Fruit fly (Drosophila melanogaster) whole organism, embryonic: ENCODE data around the gene CG32354.
A peak's percentile ranks its signal among the peaks of the same experiment; 100 is the strongest.

Source experiments
- Atf-2 ChIP-seq: fragments of 200-800 bp; sonication (Bioruptor generic); optimal IDR thresholded peaks from 2 replicates; lab custom pipeline; 2016; ENCODE audit warnings: missing biosample characterization, missing genetic modification characterization
- Bdp1 ChIP-seq: fragments of 200-800 bp; sonication (Bioruptor generic); optimal IDR thresholded peaks from 3 replicates; lab custom pipeline; 2016; ENCODE audit warnings: missing biosample characterization, missing genetic modification characterization
- BtbVII ChIP-seq: fragments of 200-800 bp; sonication (Bioruptor generic); optimal IDR thresholded peaks from 3 replicates; lab custom pipeline; 2017; ENCODE audit warnings: missing biosample characterization, mild to moderate bottlenecking, missing genetic modification characterization
- CG10431 ChIP-seq: fragments of 200-800 bp; sonication (Bioruptor generic); optimal IDR thresholded peaks from 3 replicates; lab custom pipeline; 2018; ENCODE audit warnings: missing biosample characterization, mild to moderate bottlenecking, missing genetic modification characterization
- CG10979 ChIP-seq: fragments of 200-800 bp; sonication (Bioruptor generic); optimal IDR thresholded peaks from 2 replicates; lab custom pipeline; 2018; ENCODE audit warnings: missing biosample characterization, mild to moderate bottlenecking, missing genetic modification characterization, moderate library complexity
- CG12104 ChIP-seq: fragments of 200-800 bp; sonication (Bioruptor generic); optimal IDR thresholded peaks from 3 replicates; lab custom pipeline; 2016; ENCODE audit warnings: missing biosample characterization, missing genetic modification characterization
- CG12744 ChIP-seq: fragments of 200-800 bp; sonication (Bioruptor generic); optimal IDR thresholded peaks from 2 replicates; lab custom pipeline; 2016; ENCODE audit warnings: missing biosample characterization, missing genetic modification characterization
- CG14965 ChIP-seq: fragments of 200-800 bp; sonication (Bioruptor generic); optimal IDR thresholded peaks from 2 replicates; lab custom pipeline; 2016; ENCODE audit warnings: missing biosample characterization, missing genetic modification characterization, borderline replicate concordance
- CG15696 ChIP-seq: fragments of 200-800 bp; sonication (Bioruptor generic); optimal IDR thresholded peaks from 2 replicates; lab custom pipeline; 2019; ENCODE audit warnings: missing biosample characterization, mild to moderate bottlenecking, missing genetic modification characterization, moderate library complexity
- CG1647 ChIP-seq: fragments of 200-800 bp; sonication (Bioruptor generic); optimal IDR thresholded peaks from 3 replicates; lab custom pipeline; 2016; ENCODE audit warnings: missing biosample characterization, missing genetic modification characterization
- CG17361 ChIP-seq: fragments of 200-800 bp; sonication (Bioruptor generic); IDR thresholded peaks from 3 replicates; pipeline ENCODE4 v1.3.6; 2022; ENCODE audit warnings: missing biosample characterization, missing genetic modification characterization
- CG17385 ChIP-seq: fragments of 200-800 bp; sonication (Bioruptor generic); optimal IDR thresholded peaks from 3 replicates; lab custom pipeline; 2018; ENCODE audit warnings: missing biosample characterization, mild to moderate bottlenecking, missing genetic modification characterization
- CG30020 ChIP-seq: fragments of 200-800 bp; optimal IDR thresholded peaks from 2 replicates; lab custom pipeline; 2019; ENCODE audit warnings: missing biosample characterization, mild to moderate bottlenecking, missing genetic modification characterization, moderate library complexity
- CG32532 ChIP-seq: fragments of 200-800 bp; sonication (Bioruptor generic); IDR thresholded peaks from 2 replicates; pipeline ENCODE4 v1.3.6; 2022; ENCODE audit warnings: missing biosample characterization, missing genetic modification characterization
- CG6175 ChIP-seq: fragments of 200-800 bp; sonication (Bioruptor generic); IDR thresholded peaks from 3 replicates; pipeline ENCODE4 v1.3.6; 2022; ENCODE audit warnings: missing biosample characterization, missing genetic modification characterization
- CG6765 ChIP-seq: fragments of 200-800 bp; sonication (Bioruptor generic); optimal IDR thresholded peaks from 3 replicates; lab custom pipeline; 2017; ENCODE audit warnings: missing biosample characterization, mild to moderate bottlenecking, missing genetic modification characterization
- CoRest ChIP-seq: fragments of 200-800 bp; sonication (Bioruptor generic); optimal IDR thresholded peaks from 3 replicates; lab custom pipeline; 2018; ENCODE audit warnings: missing biosample characterization, mild to moderate bottlenecking, missing genetic modification characterization, moderate library complexity
- ERR ChIP-seq: fragments of 200-800 bp; sonication (Bioruptor generic); optimal IDR thresholded peaks from 2 replicates; lab custom pipeline; 2016; ENCODE audit warnings: missing biosample characterization, missing genetic modification characterization
- Eip74EF ChIP-seq, 2 experiments: fragments of 200-800 bp in 1 of 2; fragments of >200 bp in 1 of 2; sonication (Bioruptor generic) in 1 of 2; optimal IDR thresholded peaks; 2 replicates each; lab custom pipeline; 2017 to 2019; ENCODE audit warnings: missing biosample characterization in 2 of 2, missing genetic modification characterization in 2 of 2, mild to moderate bottlenecking in 1 of 2, moderate library complexity in 1 of 2
- Ets65A ChIP-seq: fragments of 200-800 bp; sonication (Bioruptor generic); peaks from one replicate; lab custom pipeline; 2016; ENCODE audit warnings: missing biosample characterization, missing genetic modification characterization
- Gug ChIP-seq: fragments of 200-800 bp; sonication (Bioruptor generic); IDR thresholded peaks from 4 replicates; pipeline ENCODE4 v1.3.6; 2022; ENCODE audit warnings: missing biosample characterization, missing genetic modification characterization
- H2.0 ChIP-seq: fragments of 200-800 bp; sonication (Bioruptor generic); IDR thresholded peaks from 2 replicates; pipeline ENCODE4 v1.3.6; 2022; ENCODE audit warnings: missing biosample characterization, missing genetic modification characterization
- Hand ChIP-seq: fragments of 200-800 bp; sonication (Bioruptor generic); optimal IDR thresholded peaks from 2 replicates; lab custom pipeline; 2017; ENCODE audit warnings: mild to moderate bottlenecking, missing biosample characterization, missing genetic modification reagents, missing genetic modification characterization
- Hr51 ChIP-seq, 2 experiments: fragments of 200-800 bp; sonication (Bioruptor generic); optimal IDR thresholded peaks; 2 replicates in 1 of 2; 3 replicates in 1 of 2; lab custom pipeline; 2016 to 2018; ENCODE audit warnings: missing biosample characterization in 2 of 2, missing genetic modification characterization in 2 of 2, mild to moderate bottlenecking in 1 of 2, moderate library complexity in 1 of 2
- Rfx ChIP-seq: fragments of 200-800 bp; sonication (Bioruptor generic); IDR thresholded peaks from 2 replicates; pipeline ENCODE4 v1.3.6; 2022; ENCODE audit warnings: missing biosample characterization, missing genetic modification characterization
- Rx ChIP-seq: fragments of 200-800 bp; sonication (Bioruptor generic); IDR thresholded peaks from 2 replicates; pipeline ENCODE4 v1.3.6; 2022; ENCODE audit warnings: missing biosample characterization, missing genetic modification characterization
- Sox102F ChIP-seq: fragments of 200-800 bp; sonication (Bioruptor generic); optimal IDR thresholded peaks from 2 replicates; lab custom pipeline; 2018; ENCODE audit warnings: missing biosample characterization, mild to moderate bottlenecking, missing genetic modification characterization, moderate library complexity
- Xbp1 ChIP-seq: fragments of 200-800 bp; sonication (Bioruptor generic); optimal IDR thresholded peaks from 3 replicates; lab custom pipeline; 2016; ENCODE audit warnings: missing biosample characterization, mild to moderate bottlenecking, missing genetic modification characterization
- ato ChIP-seq: fragments of 200-800 bp; sonication (Bioruptor generic); IDR thresholded peaks from 2 replicates; pipeline ENCODE4 v1.3.6; 2022; ENCODE audit warnings: missing biosample characterization, missing genetic modification characterization; ENCODE audit not compliant: partially characterized antibody
- az2 ChIP-seq: fragments of 200-800 bp; sonication (Bioruptor generic); optimal IDR thresholded peaks from 3 replicates; lab custom pipeline; 2016; ENCODE audit warnings: missing biosample characterization, missing genetic modification characterization
- bcd ChIP-seq: fragments of 200-800 bp; sonication (Bioruptor generic); optimal IDR thresholded peaks from 2 replicates; lab custom pipeline; 2017; ENCODE audit warnings: missing biosample characterization, mild to moderate bottlenecking, missing genetic modification characterization
- bowl ChIP-seq: fragments of 200-800 bp; sonication (Bioruptor generic); IDR thresholded peaks from 2 replicates; pipeline ENCODE4 v1.3.6; 2022; ENCODE audit warnings: missing biosample characterization, missing genetic modification characterization
- disco-r ChIP-seq: fragments of 200-800 bp; sonication (Bioruptor generic); optimal IDR thresholded peaks from 2 replicates; lab custom pipeline; 2016; ENCODE audit warnings: missing biosample characterization, missing genetic modification characterization
- dmrt11E ChIP-seq: fragments of 200-800 bp; sonication (Bioruptor generic); optimal IDR thresholded peaks from 3 replicates; lab custom pipeline; 2018; ENCODE audit warnings: missing biosample characterization, mild to moderate bottlenecking, missing genetic modification characterization, moderate library complexity
- emc ChIP-seq: fragments of 200-800 bp; sonication (Bioruptor generic); optimal IDR thresholded peaks from 2 replicates; lab custom pipeline; 2016; ENCODE audit warnings: missing biosample characterization, missing genetic modification characterization
- gro ChIP-seq: fragments of 200-800 bp; sonication (Bioruptor generic); optimal IDR thresholded peaks from 2 replicates; lab custom pipeline; 2016; ENCODE audit warnings: missing biosample characterization, missing genetic modification characterization
- hbn ChIP-seq: fragments of 200-800 bp; sonication (Bioruptor generic); IDR thresholded peaks from 2 replicates; pipeline ENCODE4 v1.3.6; 2022; ENCODE audit warnings: missing biosample characterization, missing genetic modification characterization; ENCODE audit not compliant: partially characterized antibody
- ind ChIP-seq: fragments of 200-800 bp; sonication (Bioruptor generic); optimal IDR thresholded peaks from 3 replicates; lab custom pipeline; 2016; ENCODE audit warnings: missing biosample characterization, missing genetic modification characterization
- insv ChIP-seq, 2 experiments: fragments of 200-800 bp; sonication (Bioruptor generic); optimal IDR thresholded peaks; 3 replicates each; lab custom pipeline; 2016 to 2018; ENCODE audit warnings: missing biosample characterization in 2 of 2, missing genetic modification characterization in 2 of 2
- nau ChIP-seq: fragments of 200-800 bp; sonication (Bioruptor generic); optimal IDR thresholded peaks from 3 replicates; lab custom pipeline; 2017; ENCODE audit warnings: missing biosample characterization, mild to moderate bottlenecking, missing genetic modification characterization, missing genetic modification reagents
- odd ChIP-seq: fragments of 200-800 bp; sonication (Bioruptor generic); optimal IDR thresholded peaks from 2 replicates; lab custom pipeline; 2017; ENCODE audit warnings: missing biosample characterization, mild to moderate bottlenecking, missing genetic modification characterization
- pan ChIP-seq, 4 experiments: fragments of >200 bp in 3 of 4; fragments of 200-800 bp in 1 of 4; sonication (Bioruptor generic) in 1 of 4; optimal IDR thresholded peaks in 3 of 4; IDR thresholded peaks in 1 of 4; 2 replicates each; pipeline versions ENCODE4 v1.3.6 to Lab custom; 2017 to 2022; ENCODE audit warnings: missing biosample characterization in 2 of 4, missing genetic modification characterization in 2 of 4, mixed read lengths in 1 of 4
- pfk ChIP-seq: fragments of 200-800 bp; sonication (Bioruptor generic); optimal IDR thresholded peaks from 2 replicates; lab custom pipeline; 2018; ENCODE audit warnings: missing biosample characterization, mild to moderate bottlenecking, missing genetic modification characterization, moderate library complexity
- sens ChIP-seq: fragments of 200-800 bp; sonication (Bioruptor generic); peaks from one replicate; lab custom pipeline; 2016; ENCODE audit warnings: missing biosample characterization, missing genetic modification characterization
- seq ChIP-seq: fragments of 200-800 bp; sonication (Bioruptor generic); IDR thresholded peaks from 2 replicates; pipeline ENCODE4 v1.3.6; 2022; ENCODE audit warnings: missing biosample characterization, missing genetic modification characterization
- shn ChIP-seq: fragments of 200-800 bp; sonication (Bioruptor generic); optimal IDR thresholded peaks from 3 replicates; lab custom pipeline; 2016; ENCODE audit warnings: missing biosample characterization, missing genetic modification characterization
- slp2 ChIP-seq: fragments of 200-800 bp; sonication (Bioruptor generic); optimal IDR thresholded peaks from 2 replicates; lab custom pipeline; 2016; ENCODE audit warnings: missing biosample characterization, missing genetic modification characterization
- tgo ChIP-seq: fragments of 200-800 bp; sonication (Bioruptor generic); IDR thresholded peaks from 3 replicates; pipeline ENCODE4 v1.3.6; 2022; ENCODE audit warnings: missing biosample characterization, missing genetic modification characterization
- tna ChIP-seq: fragments of 200-800 bp; sonication (Bioruptor generic); IDR thresholded peaks from 2 replicates; pipeline ENCODE4 v1.3.6; 2022; ENCODE audit warnings: missing biosample characterization, missing genetic modification characterization; ENCODE audit not compliant: partially characterized antibody
- trem ChIP-seq: fragments of 200-800 bp; optimal IDR thresholded peaks from 3 replicates; lab custom pipeline; 2019; ENCODE audit warnings: missing biosample characterization, mild to moderate bottlenecking, missing genetic modification characterization, moderate library complexity
- yki ChIP-seq: fragments of >200 bp; optimal IDR thresholded peaks from 3 replicates; lab custom pipeline; 2018

CG32354 gene

dm6 chr3L:8448517-8448889 is 26.5 kb upstream of the CG32354 start (continued):
- TF ChIP-seq Xbp1 (GFP tag; lab: Kevin White, UChicago) (no peak), CG10979 (peak; percentile 40), tgo (GFP tag; lab: Robert Waterston, UW) (no peak), slp2 (GFP tag; lab: Kevin White, UChicago) (no peak), pfk (GFP tag; lab: Kevin White, UChicago) (no peak), CG10431 (no peak), CG15696 (peak; percentile 9), CG12104 (GFP tag; lab: Kevin White, UChicago) (peak; percentile 29), CG17385 (no peak), shn (GFP tag; lab: Kevin White, UChicago) (no peak), CG32532 (no peak), ato (GFP tag; lab: Robert Waterston, UW) (no peak), Atf-2 (no peak), CoRest (tag; lab: Kevin White, UChicago) (no peak), Sox102F (peak; percentile 19), Rx (GFP tag; lab: Robert Waterston, UW) (no peak), bcd (GFP tag; lab: Kevin White, UChicago) (peak; percentile 9), BtbVII (GFP tag; lab: Kevin White, UChicago) (no peak), CG6765 (GFP tag; lab: Kevin White, UChicago) (no peak), ERR (GFP tag; lab: Kevin White, UChicago) (no peak), pan (optimal IDR thresholded peaks at IDR 0.05; lab: Kevin White, UChicago) (no peak), pan (GFP tag; optimal IDR thresholded peaks at IDR 0.05 in 1 of 2, IDR thresholded peaks at IDR 0.05 in 1 of 2) (peak in 1 of 2 experiments; percentile 21), Gug (GFP tag; lab: Robert Waterston, UW) (peak; percentile 32; the same call in 2 of the 4 replicates), Rfx (GFP tag; lab: Robert Waterston, UW) (no peak), bowl (no peak), Hand (no peak), CG14965 (GFP tag; lab: Kevin White, UChicago) (no peak), gro (no peak), ind (GFP tag; lab: Kevin White, UChicago) (peak; percentile 15), insv (GFP tag; optimal IDR thresholded peaks at IDR 0.05; lab: Kevin White, UChicago) (no peak), emc (no peak), tna (GFP tag; lab: Robert Waterston, UW) (no peak), az2 (peak; percentile 17), hbn (GFP tag; lab: Robert Waterston, UW) (no peak), H2.0 (GFP tag; lab: Robert Waterston, UW) (no peak), yki (no peak), Eip74EF (GFP tag; optimal IDR thresholded peaks at IDR 0.05; lab: Kevin White, UChicago) (no peak), CG17361 (GFP tag; lab: Robert Waterston, UW) (no peak), Bdp1 (GFP tag; lab: Kevin White, UChicago) (no peak), Ets65A (GFP tag; lab: Kevin White, UChicago) (peak; percentile 95), Hr51 (GFP tag; optimal IDR thresholded peaks at IDR 0.05; lab: Kevin White, UChicago) (peak in 1 of 2 experiments; percentile 14), nau (GFP tag; lab: Kevin White, UChicago) (no peak), sens (GFP tag; lab: Kevin White, UChicago) (peak; percentile 52), odd (GFP tag; lab: Kevin White, UChicago) (no peak), CG6175 (GFP tag; lab: Robert Waterston, UW) (no peak), dmrt11E (tag; lab: Kevin White, UChicago) (peak; percentile 10), CG1647 (GFP tag; lab: Kevin White, UChicago) (peak; percentile 34), disco-r (GFP tag; lab: Kevin White, UChicago) (no peak), trem (no peak), CG30020 (tag; lab: Kevin White, UChicago) (no peak), CG12744 (GFP tag; lab: Kevin White, UChicago) (no peak), seq (GFP tag; lab: Robert Waterston, UW) (no peak)
